Worm (Caenorhabditis elegans) whole organism, midembryonic: ENCODE data around the gene K08F4.5.

Source experiments
- T22C8.4 ChIP-seq: fragments of 200-800 bp; sonication (Bioruptor generic); IDR thresholded peaks from 2 replicates; pipeline ENCODE4 v1.3.6; 2022; ENCODE audit warnings: missing genetic modification characterization, missing compliant biosample characterization
- cog-1 ChIP-seq: sonication (generic microtip); optimal IDR thresholded peaks from 2 replicates; lab custom pipeline; 2016; ENCODE audit warnings: missing genetic modification characterization, missing compliant biosample characterization
- flt-1 ChIP-seq: fragments of 200-800 bp; sonication (Bioruptor generic); IDR thresholded peaks from 2 replicates; pipeline ENCODE4 v1.3.6; 2022; ENCODE audit warnings: missing genetic modification characterization, missing compliant biosample characterization
- klf-2 ChIP-seq: fragments of 200-800 bp; sonication (Bioruptor generic); conservative IDR thresholded peaks from 2 replicates; pipeline ENCODE4 v1.3.6; 2022; ENCODE audit warnings: missing genetic modification reagents, missing genetic modification characterization, missing compliant biosample characterization
- ref-1 ChIP-seq: fragments of 200-800 bp; sonication (Bioruptor generic); conservative IDR thresholded peaks from 2 replicates; pipeline ENCODE4 v1.3.6; 2022; ENCODE audit warnings: missing genetic modification reagents, missing genetic modification characterization, missing compliant biosample characterization
- tab-1 ChIP-seq: fragments of 200-800 bp; sonication (Bioruptor generic); IDR thresholded peaks from 2 replicates; pipeline ENCODE4 v1.3.6; 2022; ENCODE audit warnings: missing genetic modification characterization, missing compliant biosample characterization
- ztf-23 ChIP-seq: fragments of 200-800 bp; sonication (Bioruptor generic); IDR thresholded peaks from 2 replicates; pipeline ENCODE4 v1.3.6; 2022; ENCODE audit warnings: missing genetic modification reagents, missing genetic modification characterization, missing compliant biosample characterization
- ztf-29 ChIP-seq: fragments of 200-800 bp; sonication (Bioruptor generic); IDR thresholded peaks from 2 replicates; pipeline ENCODE4 v1.3.6; 2022; ENCODE audit warnings: missing genetic modification reagents, missing genetic modification characterization, missing compliant biosample characterization

- TF ChIP-seq ref-1 (GFP tag; lab: Robert Waterston, UW) (no peak), cog-1 (tag; lab: Kevin White, UChicago) (no peak), flt-1 (no peak), klf-2 (GFP tag; lab: Robert Waterston, UW) (no peak), T22C8.4 (GFP tag; lab: Robert Waterston, UW) (no peak), ztf-29 (GFP tag; lab: Robert Waterston, UW) (no peak), ztf-23 (no peak), tab-1 (GFP tag; lab: Robert Waterston, UW) (no peak)
These were observed 26.0 kb upstream of the K08F4.5 start, which contains the start of gene pps-1 for ce11 chrIV:10161706-10162105.
